Worm (Caenorhabditis elegans) whole organism, early embryonic: Measurements from ENCODE around the gene acs-20.

Source experiments
- B0310.2 ChIP-seq: sonication (generic microtip); optimal IDR thresholded peaks from 2 replicates; lab custom pipeline; 2016; ENCODE audit warnings: mild to moderate bottlenecking, missing genetic modification characterization, missing compliant biosample characterization
- aly-1 ChIP-seq: sonication (generic microtip); optimal IDR thresholded peaks from 2 replicates; lab custom pipeline; 2016; ENCODE audit warnings: missing genetic modification characterization, missing compliant biosample characterization
- ama-1 ChIP-seq: fragments of 150-350 bp; optimal IDR thresholded peaks from 2 replicates; lab custom pipeline; 2014
- ceh-36 ChIP-seq: sonication (generic microtip); optimal IDR thresholded peaks from 2 replicates; lab custom pipeline; 2016; ENCODE audit warnings: missing genetic modification characterization, inconsistent platforms, missing compliant biosample characterization
- ets-7 ChIP-seq: sonication (generic microtip); optimal IDR thresholded peaks from 2 replicates; lab custom pipeline; 2016; ENCODE audit warnings: missing genotype, missing genetic modification characterization, missing compliant biosample characterization
- hmbx-1 ChIP-seq: sonication (generic microtip); optimal IDR thresholded peaks from 2 replicates; lab custom pipeline; 2016; ENCODE audit warnings: mild to moderate bottlenecking, missing genetic modification characterization, missing compliant biosample characterization
- hnd-1 ChIP-seq: sonication (generic microtip); optimal IDR thresholded peaks from 2 replicates; lab custom pipeline; 2016; ENCODE audit warnings: missing genetic modification characterization, missing compliant biosample characterization
- pes-1 ChIP-seq: fragments of 200-800 bp; sonication (Bioruptor generic); IDR thresholded peaks from 2 replicates; pipeline ENCODE4 v1.3.6; 2022; ENCODE audit warnings: missing genetic modification reagents, missing genetic modification characterization, missing compliant biosample characterization
- scrt-1 ChIP-seq: fragments of 200-800 bp; sonication (Bioruptor generic); IDR thresholded peaks from 2 replicates; pipeline ENCODE4 v1.3.6; 2022; ENCODE audit warnings: missing genetic modification characterization, missing compliant biosample characterization
- sea-1 ChIP-seq: fragments of 200-800 bp; sonication (Bioruptor generic); conservative IDR thresholded peaks from 2 replicates; pipeline ENCODE4 v1.3.6; 2022; ENCODE audit warnings: missing genetic modification characterization, missing compliant biosample characterization
- tbx-11 ChIP-seq: fragments of 200-800 bp; sonication (Bioruptor generic); IDR thresholded peaks from 2 replicates; pipeline ENCODE4 v1.3.6; 2022; ENCODE audit warnings: missing genetic modification characterization, missing compliant biosample characterization
- tbx-37 ChIP-seq: fragments of 200-800 bp; sonication (Bioruptor generic); conservative IDR thresholded peaks from 2 replicates; pipeline ENCODE4 v1.3.6; 2022; ENCODE audit warnings: missing genetic modification reagents, missing genetic modification characterization, missing compliant biosample characterization

DNA sequence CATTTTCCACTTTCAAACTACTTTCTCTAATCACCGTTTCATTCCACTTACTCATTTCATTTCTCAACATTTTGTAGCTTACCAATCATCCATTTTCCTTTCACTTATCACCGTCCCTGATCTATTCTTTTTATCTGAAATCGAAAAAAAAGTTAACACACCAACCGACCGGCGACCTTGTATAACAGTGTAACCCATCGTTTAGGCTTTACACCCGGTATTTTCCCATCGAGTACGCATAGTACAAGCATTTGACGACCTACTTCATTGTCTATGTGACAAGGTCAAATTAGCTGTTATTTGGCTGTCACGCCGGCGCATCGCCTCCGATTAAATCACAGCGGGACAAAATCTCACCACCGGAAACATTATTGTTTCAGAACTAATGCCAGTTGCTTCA is 31.0 kb upstream of the acs-20 start:
- TF ChIP-seq ama-1: no peak
- no peak for TF ChIP-seq tbx-11
- TF ChIP-seq sea-1 (GFP tag; lab: Robert Waterston, UW): no peak
- TF ChIP-seq scrt-1: no peak
- TF ChIP-seq aly-1: no peak
- TF ChIP-seq pes-1 (GFP tag; lab: Robert Waterston, UW): no peak
- no peak for TF ChIP-seq tbx-37 (GFP tag; lab: Robert Waterston, UW)
- TF ChIP-seq ceh-36 (tag; lab: Kevin White, UChicago): no peak
- no peak for TF ChIP-seq ets-7
- no peak for TF ChIP-seq B0310.2 (tag; lab: Kevin White, UChicago)
- no peak for TF ChIP-seq hnd-1 (tag; lab: Kevin White, UChicago)
- TF ChIP-seq hmbx-1 (tag; lab: Kevin White, UChicago): no peak
